Fruit fly (Drosophila melanogaster) whole organism, embryonic: ENCODE data around the gene meigo.

Experiments used
- Atf6 ChIP-seq: fragments of 200-800 bp; sonication (Bioruptor generic); IDR thresholded peaks from 2 replicates; pipeline ENCODE4 v1.3.6; 2022; ENCODE audit warnings: missing biosample characterization, missing genetic modification characterization
- B-H2 ChIP-seq: fragments of 200-800 bp; sonication (Bioruptor generic); optimal IDR thresholded peaks from 2 replicates; lab custom pipeline; 2018; ENCODE audit warnings: missing biosample characterization, mild to moderate bottlenecking, missing genetic modification characterization
- CG10366 ChIP-seq: fragments of 200-800 bp; sonication (Bioruptor generic); IDR thresholded peaks from 2 replicates; pipeline ENCODE4 v1.3.6; 2022; ENCODE audit warnings: missing biosample characterization, missing genetic modification characterization
- CG15514 ChIP-seq: fragments of 200-800 bp; sonication (Bioruptor generic); optimal IDR thresholded peaks from 3 replicates; lab custom pipeline; 2017; ENCODE audit warnings: missing biosample characterization, missing genetic modification characterization, mild to moderate bottlenecking, moderate library complexity, missing genetic modification reagents
- CG18476 ChIP-seq: fragments of 200-800 bp; sonication (Bioruptor generic); optimal IDR thresholded peaks from 2 replicates; lab custom pipeline; 2016; ENCODE audit warnings: missing biosample characterization, mild to moderate bottlenecking, missing genetic modification characterization
- CG18599 ChIP-seq: fragments of 200-800 bp; sonication (Bioruptor generic); optimal IDR thresholded peaks from 3 replicates; lab custom pipeline; 2017; ENCODE audit warnings: missing biosample characterization, missing genetic modification characterization, mild to moderate bottlenecking, moderate library complexity, missing genetic modification reagents
- CG18764 ChIP-seq: fragments of 200-800 bp; sonication (Bioruptor generic); optimal IDR thresholded peaks from 3 replicates; lab custom pipeline; 2016; ENCODE audit warnings: missing biosample characterization, missing genetic modification characterization
- CG2199 ChIP-seq: fragments of 200-800 bp; sonication (Bioruptor generic); IDR thresholded peaks from 3 replicates; pipeline ENCODE4 v1.3.6; 2022; ENCODE audit warnings: missing biosample characterization, missing genetic modification characterization
- CG31441 ChIP-seq: fragments of 200-800 bp; sonication (Bioruptor generic); IDR thresholded peaks from 2 replicates; pipeline ENCODE4 v1.3.6; 2022; ENCODE audit warnings: missing biosample characterization, missing genetic modification characterization
- CG34376 ChIP-seq: fragments of 200-800 bp; sonication (Bioruptor generic); optimal IDR thresholded peaks from 2 replicates; lab custom pipeline; 2018; ENCODE audit warnings: missing biosample characterization, mild to moderate bottlenecking, missing genetic modification characterization
- CG42726 ChIP-seq: fragments of 200-800 bp; sonication (Bioruptor generic); IDR thresholded peaks from 2 replicates; pipeline ENCODE4 v1.3.6; 2022; ENCODE audit warnings: missing biosample characterization, missing genetic modification characterization; ENCODE audit not compliant: partially characterized antibody
- CG4424 ChIP-seq: fragments of 200-800 bp; sonication (Bioruptor generic); optimal IDR thresholded peaks from 3 replicates; lab custom pipeline; 2016; ENCODE audit warnings: missing biosample characterization, missing genetic modification characterization
- CG4707 ChIP-seq: fragments of 200-800 bp; sonication (Bioruptor generic); optimal IDR thresholded peaks from 2 replicates; lab custom pipeline; 2018; ENCODE audit warnings: missing biosample characterization, mild to moderate bottlenecking, missing genetic modification characterization, moderate library complexity
- CG6654 ChIP-seq: fragments of 200-800 bp; sonication (Bioruptor generic); optimal IDR thresholded peaks from 2 replicates; lab custom pipeline; 2017; ENCODE audit warnings: missing biosample characterization, mild to moderate bottlenecking, missing genetic modification characterization
- CG7839 ChIP-seq: fragments of 200-800 bp; sonication (Bioruptor generic); optimal IDR thresholded peaks from 3 replicates; lab custom pipeline; 2018; ENCODE audit warnings: missing biosample characterization, mild to moderate bottlenecking, missing genetic modification characterization, moderate library complexity
- CG8765 ChIP-seq: fragments of 200-800 bp; sonication (Bioruptor generic); IDR thresholded peaks from 2 replicates; pipeline ENCODE4 v1.3.6; 2022; ENCODE audit warnings: missing biosample characterization, missing genetic modification characterization
- CG9437 ChIP-seq: fragments of 200-800 bp; sonication (Bioruptor generic); optimal IDR thresholded peaks from 2 replicates; lab custom pipeline; 2018; ENCODE audit warnings: missing biosample characterization, mild to moderate bottlenecking, missing genetic modification characterization
- ERR ChIP-seq: fragments of 200-800 bp; sonication (Bioruptor generic); optimal IDR thresholded peaks from 2 replicates; lab custom pipeline; 2016; ENCODE audit warnings: missing biosample characterization, missing genetic modification characterization
- Gug ChIP-seq: fragments of 200-800 bp; sonication (Bioruptor generic); IDR thresholded peaks from 4 replicates; pipeline ENCODE4 v1.3.6; 2022; ENCODE audit warnings: missing biosample characterization, missing genetic modification characterization
- HHEX ChIP-seq: fragments of 200-800 bp; sonication (Bioruptor generic); optimal IDR thresholded peaks from 3 replicates; lab custom pipeline; 2017; ENCODE audit warnings: missing biosample characterization, mild to moderate bottlenecking, missing genetic modification characterization, missing genetic modification reagents
- Jarid2 ChIP-seq: fragments of 200-800 bp; sonication (Bioruptor generic); optimal IDR thresholded peaks from 3 replicates; lab custom pipeline; 2017; ENCODE audit warnings: mild to moderate bottlenecking, missing biosample characterization, missing genetic modification reagents, missing genetic modification characterization
- Mrtf ChIP-seq: fragments of 200-800 bp; sonication (Bioruptor generic); IDR thresholded peaks from 3 replicates; pipeline ENCODE4 v1.3.6; 2022; ENCODE audit warnings: missing biosample characterization, missing genetic modification characterization
- Nf-YB ChIP-seq: fragments of 200-800 bp; sonication (Bioruptor generic); optimal IDR thresholded peaks from 3 replicates; lab custom pipeline; 2019; ENCODE audit warnings: missing biosample characterization, mild to moderate bottlenecking, missing genetic modification characterization, moderate library complexity
- Optix ChIP-seq: fragments of 200-800 bp; sonication (Bioruptor generic); IDR thresholded peaks from 3 replicates; pipeline ENCODE4 v1.3.6; 2022; ENCODE audit warnings: missing biosample characterization, missing genetic modification characterization
- Rx ChIP-seq: fragments of 200-800 bp; sonication (Bioruptor generic); IDR thresholded peaks from 2 replicates; pipeline ENCODE4 v1.3.6; 2022; ENCODE audit warnings: missing biosample characterization, missing genetic modification characterization
- Six4 ChIP-seq: fragments of 200-800 bp; sonication (Bioruptor generic); optimal IDR thresholded peaks from 2 replicates; lab custom pipeline; 2016; ENCODE audit warnings: missing biosample characterization, missing genetic modification characterization
- TFAM ChIP-seq: fragments of 200-800 bp; sonication (Bioruptor generic); optimal IDR thresholded peaks from 2 replicates; lab custom pipeline; 2017; ENCODE audit warnings: missing biosample characterization, missing genetic modification characterization, inconsistent platforms
- ac ChIP-seq: fragments of 200-800 bp; sonication (Bioruptor generic); optimal IDR thresholded peaks from 3 replicates; lab custom pipeline; 2017; ENCODE audit warnings: missing biosample characterization, mild to moderate bottlenecking, missing genetic modification characterization
- aop ChIP-seq: fragments of 200-800 bp; sonication (Bioruptor generic); IDR thresholded peaks from 2 replicates; pipeline ENCODE4 v1.3.6; 2022; ENCODE audit warnings: missing biosample characterization, missing genetic modification characterization
- ato ChIP-seq: fragments of 200-800 bp; sonication (Bioruptor generic); IDR thresholded peaks from 2 replicates; pipeline ENCODE4 v1.3.6; 2022; ENCODE audit warnings: missing biosample characterization, missing genetic modification characterization; ENCODE audit not compliant: partially characterized antibody
- corto ChIP-seq: fragments of 200-800 bp; sonication (Bioruptor generic); optimal IDR thresholded peaks from 2 replicates; lab custom pipeline; 2016; ENCODE audit warnings: missing biosample characterization, mild to moderate bottlenecking, missing genetic modification characterization, moderate library complexity
- croc ChIP-seq: fragments of 200-800 bp; sonication (Bioruptor generic); conservative IDR thresholded peaks from 3 replicates; pipeline ENCODE4 v1.3.6; 2022; ENCODE audit warnings: missing biosample characterization, missing genetic modification characterization
- danr ChIP-seq: fragments of 200-800 bp; sonication (Bioruptor generic); IDR thresholded peaks from 2 replicates; pipeline ENCODE4 v1.3.6; 2022; ENCODE audit warnings: missing biosample characterization, missing genetic modification characterization
- dysf ChIP-seq: fragments of 200-800 bp; sonication (Bioruptor generic); IDR thresholded peaks from 3 replicates; pipeline ENCODE4 v1.3.6; 2022; ENCODE audit warnings: missing biosample characterization, missing genetic modification characterization
- exex ChIP-seq: fragments of 200-800 bp; sonication (Bioruptor generic); optimal IDR thresholded peaks from 4 replicates; lab custom pipeline; 2018; ENCODE audit warnings: missing biosample characterization, mild to moderate bottlenecking, missing genetic modification characterization, moderate library complexity
- fd64A ChIP-seq: fragments of 200-800 bp; sonication (Bioruptor generic); optimal IDR thresholded peaks from 3 replicates; lab custom pipeline; 2018; ENCODE audit warnings: missing biosample characterization, mild to moderate bottlenecking, missing genetic modification characterization
- gfzf ChIP-seq: fragments of 200-800 bp; sonication (Bioruptor generic); optimal IDR thresholded peaks from 2 replicates; lab custom pipeline; 2016; ENCODE audit warnings: missing biosample characterization, mild to moderate bottlenecking, missing genetic modification characterization, moderate library complexity
- grn ChIP-seq: fragments of 200-800 bp; sonication (Bioruptor generic); optimal IDR thresholded peaks from 3 replicates; lab custom pipeline; 2017; ENCODE audit warnings: missing biosample characterization, missing genetic modification characterization
- gsb ChIP-seq: fragments of 200-800 bp; sonication (Bioruptor generic); IDR thresholded peaks from 2 replicates; pipeline ENCODE4 v1.3.6; 2022; ENCODE audit warnings: missing biosample characterization, missing genetic modification characterization
- hkb ChIP-seq, 2 experiments: fragments of 200-800 bp in 1 of 2; fragments of >200 bp in 1 of 2; sonication (Bioruptor generic) in 1 of 2; IDR thresholded peaks in 1 of 2; optimal IDR thresholded peaks in 1 of 2; 2 replicates each; pipeline versions ENCODE4 v1.3.6 to Lab custom; 2017 to 2022; ENCODE audit warnings: missing biosample characterization in 1 of 2, missing genetic modification characterization in 1 of 2
- lilli ChIP-seq: fragments of 200-800 bp; sonication (Bioruptor generic); optimal IDR thresholded peaks from 3 replicates; lab custom pipeline; 2016; ENCODE audit warnings: missing biosample characterization, missing genetic modification characterization
- maf-S ChIP-seq: fragments of 200-800 bp; sonication (Bioruptor generic); optimal IDR thresholded peaks from 2 replicates; lab custom pipeline; 2016; ENCODE audit warnings: missing biosample characterization, missing genetic modification characterization
- org-1 ChIP-seq: fragments of 200-800 bp; sonication (Bioruptor generic); optimal IDR thresholded peaks from 2 replicates; lab custom pipeline; 2017; ENCODE audit warnings: missing biosample characterization, missing genetic modification characterization
- phol ChIP-seq: fragments of 200-800 bp; sonication (Bioruptor generic); optimal IDR thresholded peaks from 3 replicates; lab custom pipeline; 2018; ENCODE audit warnings: missing biosample characterization, mild to moderate bottlenecking, missing genetic modification characterization, moderate library complexity
- prd ChIP-seq, 3 experiments: fragments of >200 bp in 2 of 3; fragments of 200-800 bp in 1 of 3; sonication (Bioruptor generic) in 1 of 3; optimal IDR thresholded peaks in 2 of 3; IDR thresholded peaks in 1 of 3; 2 replicates in 2 of 3; 3 replicates in 1 of 3; pipeline versions ENCODE4 v1.3.6 to Lab custom; 2017 to 2022; ENCODE audit warnings: missing biosample characterization in 1 of 3, missing genetic modification characterization in 1 of 3
- sens-2 ChIP-seq: fragments of 200-800 bp; sonication (Bioruptor generic); IDR thresholded peaks from 2 replicates; pipeline ENCODE4 v1.3.6; 2022; ENCODE audit warnings: missing biosample characterization, missing genetic modification characterization
- unc-4 ChIP-seq: fragments of 200-800 bp; sonication (Bioruptor generic); IDR thresholded peaks from 2 replicates; pipeline ENCODE4 v1.3.6; 2022; ENCODE audit warnings: missing biosample characterization, missing genetic modification characterization; ENCODE audit not compliant: partially characterized antibody
- zfh1 ChIP-seq: fragments of 200-800 bp; sonication (Bioruptor generic); IDR thresholded peaks from 3 replicates; pipeline ENCODE4 v1.3.6; 2022; ENCODE audit warnings: missing biosample characterization, missing genetic modification characterization

meigo gene

DNA sequence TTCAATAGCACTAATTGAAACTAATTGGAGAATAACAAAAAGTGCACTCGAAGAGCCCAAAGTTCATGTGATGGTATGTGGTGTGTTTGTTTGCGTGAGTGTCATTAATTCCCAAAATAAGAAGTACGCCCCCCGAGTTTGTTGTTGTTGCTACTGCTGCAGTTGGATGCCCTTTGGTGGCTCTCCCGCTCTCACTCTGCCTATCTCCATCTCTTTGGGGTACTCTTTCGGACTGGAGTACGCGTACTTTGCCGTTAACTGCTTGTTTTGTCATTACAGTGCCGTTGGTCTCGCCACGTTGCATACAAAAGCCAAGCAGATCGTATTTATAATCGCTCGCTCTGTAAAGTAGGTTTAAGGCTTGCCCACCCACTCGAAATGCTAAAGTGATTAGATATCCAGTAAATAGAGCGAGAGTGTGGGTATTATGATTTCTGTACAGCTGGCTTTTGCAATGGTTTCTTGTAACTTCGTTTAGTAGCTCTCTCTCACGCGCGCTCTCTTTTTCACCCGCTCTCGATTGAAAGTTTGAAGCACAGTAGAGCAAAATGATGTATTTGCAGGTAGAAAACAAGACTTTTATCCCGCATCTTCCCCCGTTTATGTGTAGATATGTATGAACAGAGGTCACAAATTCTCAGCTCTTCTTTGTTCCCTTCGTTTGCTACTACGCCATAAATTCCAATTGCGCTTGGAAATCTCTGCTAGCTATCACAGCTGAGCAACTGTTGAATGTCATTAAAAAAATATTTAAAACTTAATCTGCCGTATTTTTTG lies 25.9 kb upstream of the meigo start (continued):
- TF ChIP-seq CG4424 = peak; percentile 39
- TF ChIP-seq org-1 (GFP tag; lab: Kevin White, UChicago) = no peak
- TF ChIP-seq fd64A (GFP tag; lab: Kevin White, UChicago) = no peak
- TF ChIP-seq unc-4 = no peak
- TF ChIP-seq CG8765 (GFP tag; lab: Robert Waterston, UW) = no peak; the same call in 1 of the 2 replicates
- TF ChIP-seq zfh1 (GFP tag; lab: Robert Waterston, UW) = no peak
- peak; percentile 52 for TF ChIP-seq CG34376 (GFP tag; lab: Kevin White, UChicago)
- no peak for TF ChIP-seq grn (GFP tag; lab: Kevin White, UChicago)
- no peak for TF ChIP-seq ERR (GFP tag; lab: Kevin White, UChicago)
- TF ChIP-seq maf-S (GFP tag; lab: Kevin White, UChicago) = no peak
- TF ChIP-seq ac (GFP tag; lab: Kevin White, UChicago) = no peak
- TF ChIP-seq Optix (GFP tag; lab: Robert Waterston, UW) = 0 out of 3 replicates have a peak, but pooled peaks have one; percentile 38
- no peak for TF ChIP-seq Rx (GFP tag; lab: Robert Waterston, UW)
- no peak for TF ChIP-seq CG15514
- TF ChIP-seq danr = no peak
- TF ChIP-seq gfzf = no peak
- TF ChIP-seq CG18764 (GFP tag; lab: Kevin White, UChicago) = no peak
- TF ChIP-seq ato (GFP tag; lab: Robert Waterston, UW) = no peak
- peak; percentile 15; the same call in 1 of the 2 replicates for TF ChIP-seq CG10366 (GFP tag; lab: Robert Waterston, UW)
- peak; percentile 91 for TF ChIP-seq CG4707
- TF ChIP-seq prd (optimal IDR thresholded peaks at IDR 0.05; lab: Kevin White, UChicago) = no peak
- peak; percentile 32; the same call in 1 of the 3 replicates for TF ChIP-seq prd (GFP tag; IDR thresholded peaks at IDR 0.05; lab: Robert Waterston, UW)
- TF ChIP-seq CG42726 = 0 out of 2 replicates have a peak, but pooled peaks have one; percentile 24
- TF ChIP-seq B-H2 (GFP tag; lab: Kevin White, UChicago) = no peak
- TF ChIP-seq Atf6 (GFP tag; lab: Robert Waterston, UW) = 0 out of 2 replicates have a peak, but pooled peaks have one; percentile 15
- peak; percentile 71 for TF ChIP-seq corto
- TF ChIP-seq CG6654 (GFP tag; lab: Kevin White, UChicago) = no peak
- no peak for TF ChIP-seq CG9437 (GFP tag; lab: Kevin White, UChicago)
- TF ChIP-seq sens-2 (GFP tag; lab: Robert Waterston, UW) = no peak
- TF ChIP-seq dysf (GFP tag; lab: Robert Waterston, UW) = peak; percentile 60; the same call in 2 of the 3 replicates
- peak; percentile 22 for TF ChIP-seq lilli (GFP tag; lab: Kevin White, UChicago)
- TF ChIP-seq CG18476 (GFP tag; lab: Kevin White, UChicago) = no peak
- no peak for TF ChIP-seq aop (GFP tag; lab: Robert Waterston, UW)
- no peak for TF ChIP-seq CG18599 (GFP tag; lab: Kevin White, UChicago)
- TF ChIP-seq hkb (optimal IDR thresholded peaks at IDR 0.05; lab: Kevin White, UChicago) = no peak
- TF ChIP-seq hkb (GFP tag; IDR thresholded peaks at IDR 0.05; lab: Robert Waterston, UW) = peak; percentile 50; the same call in 1 of the 2 replicates
- TF ChIP-seq Mrtf (GFP tag; lab: Robert Waterston, UW) = no peak
- peak; percentile 35 for TF ChIP-seq exex (tag; lab: Kevin White, UChicago)
- TF ChIP-seq TFAM (GFP tag; lab: Kevin White, UChicago) = no peak
- peak; percentile 51 for TF ChIP-seq CG7839 (tag; lab: Kevin White, UChicago)
- peak; percentile 10; the same call in 1 of the 3 replicates for TF ChIP-seq CG2199 (GFP tag; lab: Robert Waterston, UW)
- peak; percentile 42 for TF ChIP-seq phol (tag; lab: Kevin White, UChicago)
- TF ChIP-seq Nf-YB = peak; percentile 14
- TF ChIP-seq croc (GFP tag; lab: Robert Waterston, UW) = no peak
- no peak for TF ChIP-seq Gug
- no peak for TF ChIP-seq Jarid2 (GFP tag; lab: Kevin White, UChicago)
- TF ChIP-seq Six4 (GFP tag; lab: Kevin White, UChicago) = no peak
- peak; percentile 47 for TF ChIP-seq HHEX (GFP tag; lab: Kevin White, UChicago)
- no peak; the same call in 1 of the 2 replicates for TF ChIP-seq CG31441 (GFP tag; lab: Robert Waterston, UW)
- TF ChIP-seq gsb (GFP tag; lab: Robert Waterston, UW) = no peak
